Worm (Caenorhabditis elegans) whole organism, L4 larva: ENCODE measurements around the gene K01D12.9.

Experiments used
- F44E2.7 ChIP-seq: fragments of 200-800 bp; sonication (Bioruptor generic); IDR thresholded peaks from 2 replicates; pipeline ENCODE4 v2.1.2; 2022; ENCODE audit warnings: missing genetic modification characterization, missing compliant biosample characterization
- F49E8.2 ChIP-seq: sonication (generic microtip); optimal IDR thresholded peaks from 2 replicates; lab custom pipeline; 2016; ENCODE audit warnings: missing compliant biosample characterization, mild to moderate bottlenecking, missing genetic modification characterization, borderline replicate concordance
- T20F7.1 ChIP-seq: fragments of 200-800 bp; sonication (Bioruptor generic); optimal IDR thresholded peaks from 2 replicates; lab custom pipeline; 2018; ENCODE audit warnings: mild to moderate bottlenecking, missing genetic modification characterization, missing compliant biosample characterization
- Y105C5A.15 ChIP-seq: fragments of 200-800 bp; sonication (Bioruptor generic); IDR thresholded peaks from 2 replicates; pipeline ENCODE4 v1.3.6; 2022; ENCODE audit warnings: missing genetic modification characterization, missing compliant biosample characterization
- Y75B8A.6 ChIP-seq: fragments of 200-800 bp; sonication (Bioruptor generic); IDR thresholded peaks from 2 replicates; pipeline ENCODE4 v1.3.6; 2022; ENCODE audit warnings: missing genetic modification reagents, missing genetic modification characterization, missing compliant biosample characterization
- ZK546.5 ChIP-seq, 2 experiments: sonication (generic microtip); optimal IDR thresholded peaks; 2 replicates each; lab custom pipeline; 2017; ENCODE audit warnings: missing biosample characterization in 2 of 2, missing genetic modification characterization in 2 of 2
- aha-1 ChIP-seq: fragments of 150-350 bp; peaks from one replicate; lab custom pipeline; 2014; ENCODE audit warnings: missing biosample characterization, missing genetic modification characterization
- attf-4 ChIP-seq: sonication (generic microtip); optimal IDR thresholded peaks from 3 replicates; lab custom pipeline; 2017; ENCODE audit warnings: missing biosample characterization, missing genetic modification characterization
- ceh-32 ChIP-seq: sonication (generic microtip); optimal IDR thresholded peaks from 2 replicates; lab custom pipeline; 2016; ENCODE audit warnings: mild to moderate bottlenecking, missing genetic modification characterization, missing compliant biosample characterization; ENCODE audit not compliant: poor library complexity
- ceh-82 ChIP-seq: sonication (generic microtip); optimal IDR thresholded peaks from 2 replicates; lab custom pipeline; 2017; ENCODE audit warnings: missing biosample characterization, missing genetic modification characterization
- ctbp-1 ChIP-seq: fragments of 200-800 bp; sonication (Bioruptor generic); IDR thresholded peaks from 2 replicates; pipeline ENCODE4 v1.3.6; 2022; ENCODE audit warnings: missing genetic modification reagents, missing genetic modification characterization, missing compliant biosample characterization
- dmd-6 ChIP-seq: fragments of 200-800 bp; sonication (Bioruptor generic); IDR thresholded peaks from 2 replicates; pipeline ENCODE4 v1.3.6; 2022; ENCODE audit warnings: missing genetic modification reagents, missing genetic modification characterization, missing compliant biosample characterization
- dpl-1 ChIP-seq: fragments of 150-350 bp; optimal IDR thresholded peaks from 2 replicates; lab custom pipeline; 2014; ENCODE audit warnings: missing biosample characterization, missing genetic modification reagents, missing genetic modification characterization
- gei-8 ChIP-seq: fragments of 200-800 bp; sonication (Bioruptor generic); optimal IDR thresholded peaks from 2 replicates; lab custom pipeline; 2018; ENCODE audit warnings: mild to moderate bottlenecking, missing genetic modification characterization, missing compliant biosample characterization
- hif-1 ChIP-seq, 2 experiments: sonication (generic microtip); optimal IDR thresholded peaks; 2 replicates each; lab custom pipeline; 2016 to 2017; ENCODE audit warnings: missing compliant biosample characterization in 2 of 2, missing genetic modification characterization in 2 of 2, missing genetic modification reagents in 2 of 2, missing genotype in 2 of 2, mild to moderate bottlenecking in 1 of 2
- hmg-1.1 ChIP-seq: fragments of 200-800 bp; sonication (Bioruptor generic); IDR thresholded peaks from 2 replicates; pipeline ENCODE4 v1.3.6; 2022; ENCODE audit warnings: missing genetic modification reagents, missing genetic modification characterization, missing compliant biosample characterization
- jun-1 ChIP-seq: fragments of 150-350 bp; optimal IDR thresholded peaks from 2 replicates; lab custom pipeline; 2014; ENCODE audit warnings: missing biosample characterization, missing genetic modification reagents, missing genetic modification characterization
- lin-13 ChIP-seq: fragments of 150-350 bp; optimal IDR thresholded peaks from 2 replicates; lab custom pipeline; 2014; ENCODE audit warnings: missing biosample characterization, missing genetic modification reagents, missing genetic modification characterization
- lin-29 ChIP-seq: fragments of 200-800 bp; sonication (Bioruptor generic); IDR thresholded peaks from 2 replicates; pipeline ENCODE4 v1.3.6; 2022; ENCODE audit warnings: missing genetic modification reagents, missing genetic modification characterization, missing compliant biosample characterization
- lir-3 ChIP-seq: sonication (generic microtip); optimal IDR thresholded peaks from 2 replicates; lab custom pipeline; 2016; ENCODE audit warnings: mild to moderate bottlenecking, missing genetic modification characterization, missing compliant biosample characterization
- madf-5 ChIP-seq, 2 experiments: fragments of 200-800 bp; sonication (Bioruptor generic); IDR thresholded peaks; 2 replicates each; pipeline ENCODE4 v1.3.6; 2022; ENCODE audit warnings: missing compliant biosample characterization in 2 of 2, missing genetic modification characterization in 2 of 2
- mep-1 ChIP-seq: fragments of 150-350 bp; sonication (generic microtip); optimal IDR thresholded peaks from 3 replicates; lab custom pipeline; 2014; ENCODE audit warnings: missing biosample characterization, missing genetic modification characterization
- mxl-3 ChIP-seq: fragments of 200-800 bp; sonication (Bioruptor generic); optimal IDR thresholded peaks from 2 replicates; lab custom pipeline; 2018; ENCODE audit warnings: mild to moderate bottlenecking, missing genetic modification characterization, missing compliant biosample characterization
- nhr-102 ChIP-seq: sonication (generic microtip); optimal IDR thresholded peaks from 2 replicates; lab custom pipeline; 2016; ENCODE audit warnings: mild to moderate bottlenecking, missing genetic modification characterization, moderate library complexity, missing compliant biosample characterization
- nhr-111 ChIP-seq: fragments of 200-800 bp; sonication (Bioruptor generic); optimal IDR thresholded peaks from 2 replicates; lab custom pipeline; 2018; ENCODE audit warnings: mild to moderate bottlenecking, missing genetic modification characterization, missing compliant biosample characterization
- nhr-25 ChIP-seq: sonication (generic microtip); optimal IDR thresholded peaks from 2 replicates; lab custom pipeline; 2017; ENCODE audit warnings: missing genetic modification characterization, mild to moderate bottlenecking, missing compliant biosample characterization, antibody characterized with exemption, moderate library complexity, borderline replicate concordance; ENCODE audit not compliant: insufficient read depth
- nhr-28 ChIP-seq: fragments of 150-350 bp; optimal IDR thresholded peaks from 2 replicates; lab custom pipeline; 2014; ENCODE audit warnings: missing biosample characterization, missing genetic modification characterization
- nhr-41 ChIP-seq: fragments of 200-800 bp; sonication (Bioruptor generic); IDR thresholded peaks from 2 replicates; pipeline ENCODE4 v1.3.6; 2022; ENCODE audit warnings: missing genetic modification reagents, missing genetic modification characterization, missing compliant biosample characterization
- nhr-48 ChIP-seq: sonication (generic microtip); optimal IDR thresholded peaks from 2 replicates; lab custom pipeline; 2016; ENCODE audit warnings: mild to moderate bottlenecking, missing genetic modification characterization, missing compliant biosample characterization
- nhr-6 ChIP-seq: fragments of 150-350 bp; optimal IDR thresholded peaks from 2 replicates; lab custom pipeline; 2014; ENCODE audit warnings: missing biosample characterization, missing genetic modification characterization
- saeg-2 ChIP-seq: fragments of 200-800 bp; sonication (Bioruptor generic); IDR thresholded peaks from 2 replicates; pipeline ENCODE4 v1.3.6; 2022; ENCODE audit warnings: missing genetic modification reagents, missing genetic modification characterization, missing compliant biosample characterization
- sdz-12 ChIP-seq: fragments of 200-800 bp; sonication (Bioruptor generic); optimal IDR thresholded peaks from 2 replicates; lab custom pipeline; 2018; ENCODE audit warnings: mild to moderate bottlenecking, missing genetic modification characterization, missing compliant biosample characterization
- spr-1 ChIP-seq: sonication (generic microtip); optimal IDR thresholded peaks from 2 replicates; lab custom pipeline; 2016; ENCODE audit warnings: mild to moderate bottlenecking, missing genetic modification characterization, missing compliant biosample characterization
- tag-97 ChIP-seq: fragments of 200-800 bp; sonication (Bioruptor generic); IDR thresholded peaks from 2 replicates; pipeline ENCODE4 v1.3.6; 2022; ENCODE audit warnings: missing genetic modification characterization, missing compliant biosample characterization
- tra-1 ChIP-seq: fragments of 200-800 bp; sonication (Bioruptor generic); IDR thresholded peaks from 2 replicates; pipeline ENCODE4 v1.3.6; 2022; ENCODE audit warnings: missing genetic modification reagents, missing genetic modification characterization, missing compliant biosample characterization
- unc-130 ChIP-seq: sonication (generic microtip); optimal IDR thresholded peaks from 2 replicates; lab custom pipeline; 2016; ENCODE audit warnings: missing genetic modification reagents, missing genetic modification characterization, missing compliant biosample characterization
- unc-62 ChIP-seq, 3 experiments: fragments of 150-350 bp in 1 of 3; sonication (generic microtip); optimal IDR thresholded peaks in 2 of 3; peaks in 1 of 3; 1 replicate in 1 of 3; 2 replicates in 2 of 3; lab custom pipeline; 2014 to 2017; ENCODE audit warnings: missing biosample characterization in 3 of 3, missing genetic modification characterization in 3 of 3, missing genetic modification reagents in 3 of 3, missing genotype in 1 of 3
- zip-2 ChIP-seq: fragments of 150-350 bp; optimal IDR thresholded peaks from 2 replicates; lab custom pipeline; 2014; ENCODE audit warnings: missing biosample characterization, missing genetic modification characterization
- ztf-7 ChIP-seq: fragments of 150-350 bp; optimal IDR thresholded peaks from 2 replicates; lab custom pipeline; 2014; ENCODE audit warnings: missing biosample characterization, missing genetic modification characterization

Gene K01D12.9

DNA sequence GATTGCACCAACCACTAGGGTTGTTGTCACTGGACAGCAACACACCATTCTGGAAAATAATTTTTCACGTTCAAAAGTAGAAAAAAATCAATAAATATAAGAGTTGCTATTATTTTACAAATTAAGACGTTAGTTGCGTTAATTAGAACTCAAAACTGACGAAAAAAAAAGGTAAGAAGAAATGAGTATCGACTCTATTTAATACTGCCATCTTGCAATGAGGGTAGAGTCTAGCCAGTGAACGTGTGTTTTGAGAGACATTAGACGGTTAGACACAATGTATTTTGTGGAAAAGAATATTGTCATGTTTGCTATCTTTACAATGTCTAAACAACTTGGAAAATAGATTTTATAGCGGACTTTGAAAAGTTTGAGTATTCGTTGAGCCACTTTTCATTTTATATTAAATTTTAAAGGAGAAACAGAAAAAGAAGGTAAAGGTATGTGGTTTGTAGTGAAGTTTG lies 9.2 kb upstream of the K01D12.9 start, which contains the start of gene cdr-6 (continued):
- TF ChIP-seq Y75B8A.6 (GFP tag; lab: Robert Waterston, UW) (no peak), lin-29 (GFP tag; lab: Robert Waterston, UW) (no peak), lin-13 (GFP tag; lab: Kevin White, UChicago) (no peak), hif-1 (tag; optimal IDR thresholded peaks at IDR 0.05; lab: Kevin White, UChicago) (no peak), saeg-2 (GFP tag; lab: Robert Waterston, UW) (no peak), nhr-41 (GFP tag; lab: Robert Waterston, UW) (no peak), dpl-1 (GFP tag; lab: Kevin White, UChicago) (no peak), dmd-6 (GFP tag; lab: Robert Waterston, UW) (peak; percentile 51), nhr-28 (tag; lab: Kevin White, UChicago) (peak; percentile 77), mep-1 (tag; lab: Kevin White, UChicago) (peak; percentile 12), T20F7.1 (GFP tag; lab: Kevin White, UChicago) (peak; percentile 18), madf-5 (GFP tag; IDR thresholded peaks at IDR 0.05; lab: Robert Waterston, UW) (no peak), nhr-102 (tag; lab: Kevin White, UChicago) (peak; percentile 34), gei-8 (GFP tag; lab: Kevin White, UChicago) (no peak), hmg-1.1 (GFP tag; lab: Robert Waterston, UW) (0 out of 2 replicates have a peak, but pooled peaks have one; percentile 10), lir-3 (tag; lab: Kevin White, UChicago) (no peak), spr-1 (tag; lab: Kevin White, UChicago) (no peak), aha-1 (tag; lab: Kevin White, UChicago) (no peak), ceh-82 (tag; lab: Kevin White, UChicago) (no peak), unc-130 (no peak), zip-2 (tag; lab: Kevin White, UChicago) (no peak), ztf-7 (no peak), tra-1 (no peak), sdz-12 (GFP tag; lab: Kevin White, UChicago) (no peak), F44E2.7 (GFP tag; lab: Robert Waterston, UW) (no peak), jun-1 (no peak), ceh-32 (tag; lab: Kevin White, UChicago) (no peak), tag-97 (GFP tag; lab: Robert Waterston, UW) (no peak), attf-4 (tag; lab: Kevin White, UChicago) (no peak), nhr-25 (no peak), nhr-48 (tag; lab: Kevin White, UChicago) (peak; percentile 13), ctbp-1 (GFP tag; lab: Robert Waterston, UW) (no peak), F49E8.2 (tag; lab: Kevin White, UChicago) (no peak), Y105C5A.15 (GFP tag; lab: Robert Waterston, UW) (no peak), ZK546.5 (tag; optimal IDR thresholded peaks at IDR 0.05; lab: Kevin White, UChicago) (no peak), nhr-6 (tag; lab: Kevin White, UChicago) (peak; percentile 52), mxl-3 (GFP tag; lab: Kevin White, UChicago) (no peak)

DNA sequence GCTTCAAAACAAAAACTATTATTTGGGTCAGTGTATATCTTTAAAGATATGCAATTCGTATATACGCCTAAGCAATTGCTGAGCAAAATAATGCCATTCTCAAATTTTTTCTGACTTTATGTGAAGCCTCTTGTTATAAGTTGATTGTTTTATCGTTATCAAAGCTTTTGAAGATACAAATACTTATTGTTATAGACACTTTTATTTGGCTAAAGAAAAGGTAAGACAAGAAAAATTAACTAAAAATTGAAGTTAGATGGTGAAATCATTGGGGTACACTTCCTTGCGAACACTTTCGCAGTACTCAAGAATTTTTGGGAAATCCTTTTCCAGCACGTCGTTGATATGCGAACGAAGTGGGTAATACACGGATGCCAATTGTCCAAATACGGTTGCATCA lies 7.9 kb upstream of the K01D12.9 start:
- TF ChIP-seq unc-62 (GFP tag; optimal IDR thresholded peaks at IDR 0.05 in 1 of 2; lab: Kevin White, UChicago) (peak in 1 of 2 experiments; percentile 80), unc-62 (tag; optimal IDR thresholded peaks at IDR 0.05; lab: Kevin White, UChicago) (no peak), nhr-111 (GFP tag; lab: Kevin White, UChicago) (no peak)
